Fruit fly (Drosophila melanogaster): ENCODE data around the gene exex.

The exex gene

DNA sequence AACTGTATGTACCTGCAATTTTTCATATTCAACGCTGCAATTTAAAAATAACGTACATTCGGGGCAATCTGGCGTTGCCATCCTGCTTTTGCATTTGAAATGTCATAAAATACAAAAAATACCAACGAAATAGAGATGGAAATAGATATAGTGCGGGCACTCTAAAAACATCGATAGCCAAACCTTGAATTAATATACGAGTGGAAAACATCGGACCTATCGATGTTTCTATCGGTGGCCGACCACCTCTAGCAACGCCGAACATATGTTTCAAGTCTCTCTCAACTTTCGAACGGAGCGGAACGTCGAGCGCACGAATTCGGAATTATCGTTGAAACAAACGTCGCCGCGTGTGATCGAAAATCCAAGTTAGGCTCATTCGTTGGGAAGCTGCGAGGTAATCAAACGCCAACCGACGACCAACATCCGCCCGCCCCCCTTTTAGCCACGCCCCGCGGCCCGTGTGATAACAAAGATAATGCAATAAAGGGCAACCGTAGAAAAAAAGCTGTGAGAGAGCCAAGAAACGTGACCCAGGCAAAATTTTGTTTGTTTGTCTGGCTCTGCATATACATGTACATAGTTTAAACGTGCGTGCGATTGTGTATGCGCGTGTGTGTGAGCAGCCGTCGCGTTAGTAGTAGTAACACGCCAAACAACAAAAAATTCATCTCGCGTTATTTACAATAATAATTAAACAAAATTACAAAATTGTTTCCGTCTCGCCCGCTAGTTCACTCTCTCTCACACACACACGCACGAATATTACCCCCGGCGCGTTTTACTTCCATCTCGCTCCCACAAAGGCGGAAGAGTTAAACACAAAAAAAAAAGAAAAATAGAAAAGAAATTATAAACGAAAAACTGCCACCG is 31.0 kb downstream of the exex start, which contains the start of gene nmo (continued):
- TF ChIP-seq bsh (GFP tag; optimal IDR thresholded peaks at IDR 0.05): no peak
- peak; percentile 2 for TF ChIP-seq Sox100B (GFP tag; optimal IDR thresholded peaks at IDR 0.05)
- peak; percentile 5 for TF ChIP-seq Antp (GFP tag; optimal IDR thresholded peaks at IDR 0.05)
- no peak for TF ChIP-seq CG12769 (tag; optimal IDR thresholded peaks at IDR 0.05)
- peak; percentile 22 for TF ChIP-seq CG5180 (GFP tag; optimal IDR thresholded peaks at IDR 0.05)
- no peak for TF ChIP-seq CG11695 (GFP tag; IDR thresholded peaks at IDR 0.05)
- TF ChIP-seq CG6175 (GFP tag; IDR thresholded peaks at IDR 0.05): no peak

DNA sequence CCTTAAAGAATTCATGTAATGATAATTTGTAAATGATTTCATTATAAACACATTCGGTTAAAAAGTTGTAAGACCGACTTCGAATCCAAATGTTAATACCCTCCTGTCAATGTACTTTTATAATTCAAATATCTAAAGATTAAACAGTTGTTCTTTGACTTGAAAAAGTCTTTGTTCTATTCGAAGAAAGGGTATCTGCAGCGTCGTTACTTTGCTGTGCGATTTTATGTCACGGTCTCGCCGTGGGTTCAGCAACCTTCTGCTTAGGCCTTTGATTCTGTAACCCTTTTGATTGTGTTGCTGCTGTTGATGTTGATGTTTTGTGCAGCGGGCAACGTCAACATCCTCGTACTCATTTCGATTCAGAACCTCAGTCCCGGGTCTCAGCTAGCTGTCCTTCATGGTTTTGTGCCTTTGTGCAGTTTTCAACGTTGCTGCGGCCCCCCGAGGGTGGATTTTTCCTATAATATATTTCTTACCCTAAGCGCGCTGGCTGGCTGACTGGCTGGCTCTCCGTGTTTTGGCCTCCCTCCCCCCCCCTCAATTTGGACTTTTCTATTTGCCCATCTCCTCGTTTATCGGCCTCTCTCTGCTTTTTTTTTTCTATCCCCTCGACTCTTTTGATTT is 33.4 kb downstream of the exex start:
- TF ChIP-seq da (GFP tag; optimal IDR thresholded peaks at IDR 0.05) (no peak), Kr (GFP tag; optimal IDR thresholded peaks at IDR 0.05) (peak; percentile 38), pros (GFP tag; optimal IDR thresholded peaks at IDR 0.05) (peak; percentile 90), Ets65A (GFP tag) (peak; percentile 37), gsb-n (tag; optimal IDR thresholded peaks at IDR 0.05) (peak; percentile 10), sens (GFP tag) (peak; percentile 72), HLH4C (GFP tag; IDR thresholded peaks at IDR 0.05; ENCODE audit: partially characterized antibody) (no peak), D19B (GFP tag; optimal IDR thresholded peaks at IDR 0.05) (peak; percentile 15), Med (GFP tag) (peak; percentile 57), peb (GFP tag; IDR thresholded peaks at IDR 0.05) (no peak), corto (GFP tag; optimal IDR thresholded peaks at IDR 0.05) (no peak)

DNA sequence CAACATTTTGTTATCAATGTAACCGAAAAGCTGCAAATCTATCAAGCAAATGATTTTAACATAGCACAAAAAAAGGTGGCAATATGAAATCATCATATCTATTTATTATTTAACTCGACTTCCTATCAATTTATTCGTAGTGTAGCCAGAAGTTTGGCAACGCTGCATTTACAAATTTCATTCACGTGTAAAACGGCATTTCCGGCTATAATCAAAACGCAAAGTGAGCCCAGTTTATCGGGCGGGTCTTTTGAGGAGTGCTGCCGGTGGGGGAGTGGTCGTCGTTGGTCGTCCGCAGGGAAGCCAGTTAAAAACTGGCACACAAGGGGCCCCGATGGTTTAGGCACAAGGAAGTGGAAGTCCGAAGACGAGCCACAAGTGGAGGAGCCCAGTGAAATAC is 34.0 kb downstream of the exex start:
- TF ChIP-seq chif (GFP tag; optimal IDR thresholded peaks at IDR 0.05) (no peak), trh (GFP tag; optimal IDR thresholded peaks at IDR 0.05) (no peak), CG3407 (GFP tag; optimal IDR thresholded peaks at IDR 0.05) (peak; percentile 97), kah (GFP tag; optimal IDR thresholded peaks at IDR 0.05) (no peak), D (optimal IDR thresholded peaks at IDR 0.05) (no peak), D (GFP tag; optimal IDR thresholded peaks at IDR 0.05) (no peak), Med (GFP tag) (peak; percentile 65), row (GFP tag; IDR thresholded peaks at IDR 0.05) (no peak), CG11723 (GFP tag; optimal IDR thresholded peaks at IDR 0.05) (no peak), trem (tag; optimal IDR thresholded peaks at IDR 0.05) (no peak), Mad (GFP tag; optimal IDR thresholded peaks at IDR 0.05) (no peak), CG17361 (GFP tag; IDR thresholded peaks at IDR 0.05) (no peak), gcm (GFP tag; optimal IDR thresholded peaks at IDR 0.05) (no peak), CG30403 (GFP tag; optimal IDR thresholded peaks at IDR 0.05) (no peak), TFAM (GFP tag; optimal IDR thresholded peaks at IDR 0.05) (no peak), CG7839 (tag; optimal IDR thresholded peaks at IDR 0.05) (no peak)

DNA sequence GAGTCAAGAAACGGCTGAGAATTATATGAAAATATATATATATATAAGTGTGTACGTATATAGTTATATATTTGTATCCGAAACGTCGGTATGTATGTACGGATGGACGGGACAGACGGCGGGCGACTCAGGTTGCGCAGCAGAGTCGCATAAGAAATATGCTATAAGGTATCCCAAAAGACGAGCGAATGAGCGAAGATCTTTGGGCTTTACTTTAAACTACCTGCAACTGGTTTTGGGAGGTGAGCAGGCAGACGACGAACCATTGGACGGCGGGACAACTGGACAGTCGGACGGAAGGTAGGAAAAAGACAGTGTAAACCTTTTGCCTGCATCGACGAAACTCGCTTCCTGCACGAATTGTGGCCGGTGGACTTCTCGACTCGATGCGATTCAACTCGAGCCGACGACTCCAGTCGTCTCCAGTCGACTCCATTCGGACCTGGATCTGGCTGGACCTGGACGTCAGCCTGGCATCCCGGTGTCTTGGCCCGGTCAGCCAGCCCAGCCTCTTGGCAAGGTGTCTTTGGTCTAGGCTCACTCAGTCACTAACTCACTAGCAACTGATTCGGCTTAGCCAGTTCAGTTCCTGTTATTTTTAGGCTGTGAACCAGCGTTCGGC is 35.7 kb downstream of the exex start:
- TF ChIP-seq pros (GFP tag; optimal IDR thresholded peaks at IDR 0.05): peak; percentile 79
- peak; percentile 72 for TF ChIP-seq CG15479 (GFP tag; optimal IDR thresholded peaks at IDR 0.05)
- TF ChIP-seq CG17361 (GFP tag; IDR thresholded peaks at IDR 0.05): no peak
- TF ChIP-seq sim (GFP tag; IDR thresholded peaks at IDR 0.05): no peak
- TF ChIP-seq tll (GFP tag; optimal IDR thresholded peaks at IDR 0.05): peak in 1 of 2 experiments; percentile 91
- no peak for TF ChIP-seq CG1832 (GFP tag; optimal IDR thresholded peaks at IDR 0.05)
- TF ChIP-seq Hr39 (optimal IDR thresholded peaks at IDR 0.05): no peak
- TF ChIP-seq kni (GFP tag; optimal IDR thresholded peaks at IDR 0.05): peak; percentile 46
- TF ChIP-seq Stat92E (GFP tag; optimal IDR thresholded peaks at IDR 0.05): peak in 1 of 3 experiments; percentile 24
- no peak for TF ChIP-seq CG4404 (GFP tag; IDR thresholded peaks at IDR 0.05)
- peak; percentile 33 for TF ChIP-seq nom (GFP tag; optimal IDR thresholded peaks at IDR 0.05)
- TF ChIP-seq pzg (GFP tag; optimal IDR thresholded peaks at IDR 0.05): no peak
- no peak for TF ChIP-seq CG13894 (tag; optimal IDR thresholded peaks at IDR 0.05)

Data from whole organism, embryonic.